Worm (Caenorhabditis elegans): ENCODE measurements around the gene ZK896.1.
"Not testable (repeated sequence)": the region's sequence is repeated elsewhere in the genome, so short reads cannot be mapped to it uniquely, and the experiment has no call there.

ZK896.1 gene

DNA sequence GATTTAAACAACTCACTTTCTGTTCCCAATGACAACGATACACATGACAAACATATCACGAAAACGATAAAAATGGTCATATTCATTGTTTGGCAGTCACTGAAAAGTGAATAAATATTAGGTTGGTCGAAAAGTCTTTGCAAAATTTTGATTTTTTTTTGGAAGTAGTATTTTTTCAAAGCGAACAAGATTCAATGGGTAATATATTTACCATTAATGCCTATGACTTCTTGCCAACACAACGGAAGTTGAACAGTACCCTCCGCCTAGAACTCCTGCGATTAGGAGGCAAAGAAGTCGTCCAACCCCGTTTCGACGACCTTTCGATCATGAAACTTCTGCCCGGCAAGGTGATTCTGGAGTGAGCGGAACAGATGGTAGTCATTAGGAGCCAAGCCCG is at the start of gene ZK896.1:
TSS of gene ZK896.1 (minus strand) at position 101 of the 400 bp plus-strand sequence.
- not testable (repeated sequence) for TF ChIP-seq nhr-12, mbf-1, ztf-4 (tag; optimal IDR thresholded peaks at IDR 0.05)

DNA sequence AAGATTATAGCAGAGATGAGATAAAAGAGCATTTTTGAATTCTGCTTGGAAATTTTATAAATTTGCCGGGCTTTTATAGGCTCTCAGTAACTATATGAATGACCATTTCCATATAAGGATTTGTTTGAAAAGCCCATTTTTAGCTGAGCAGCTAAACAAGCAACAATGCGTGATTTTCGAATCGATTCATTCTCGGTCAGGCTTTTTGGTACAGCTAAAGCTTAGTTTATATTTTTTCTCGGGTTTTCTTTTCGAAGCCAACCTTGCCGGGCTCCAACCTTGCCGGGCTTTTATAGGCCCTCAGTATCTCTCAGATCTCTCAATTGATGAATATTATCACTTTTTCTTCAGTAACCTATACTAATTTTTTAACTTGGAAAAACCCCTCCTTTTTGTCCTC is 49.2 kb upstream of the ZK896.1 start, which contains the start of gene srlf-4:
TSS of gene srlf-4 (minus strand) at position 101 of the 400 bp plus-strand sequence.
- TF ChIP-seq ztf-1 (GFP tag; conservative IDR thresholded peaks at IDR 0.05) (no peak), mbf-1 (tag; optimal IDR thresholded peaks at IDR 0.05) (no peak), F13H6.1 (tag; optimal IDR thresholded peaks at IDR 0.05) (no peak), skn-1 (tag; optimal IDR thresholded peaks at IDR 0.05) (no peak), egl-27 (tag; optimal IDR thresholded peaks at IDR 0.05) (no peak), nhr-11 (tag; optimal IDR thresholded peaks at IDR 0.05) (no peak), sem-4 (tag; optimal IDR thresholded peaks at IDR 0.05) (no peak), nhr-6 (tag; optimal IDR thresholded peaks at IDR 0.05) (no peak), lin-39 (tag; optimal IDR thresholded peaks at IDR 0.05) (no peak)

DNA sequence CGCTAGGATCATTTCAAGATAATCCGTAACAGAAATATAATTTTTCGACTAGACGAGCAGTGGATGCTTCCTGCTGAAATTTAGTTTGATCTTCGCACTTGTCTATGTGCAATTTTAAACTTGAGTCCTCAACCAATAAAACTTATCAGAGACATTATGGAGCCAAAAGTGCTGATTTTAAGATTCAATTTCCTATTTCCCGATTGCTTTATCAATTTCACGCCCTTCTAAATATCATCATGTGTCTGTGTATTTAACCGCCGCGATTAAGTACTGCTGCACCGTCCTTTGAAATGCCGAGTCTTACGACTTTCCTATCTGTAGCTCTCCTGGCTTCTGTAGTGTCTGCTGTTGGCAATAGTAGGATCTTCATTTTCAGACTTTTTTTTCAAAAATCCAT is 45.9 kb upstream of the ZK896.1 start, which contains the start of gene C32H11.4:
TSS of gene C32H11.4 (plus strand) at position 238 of the 400 bp plus-strand sequence.
- TF ChIP-seq ztf-11 (tag; optimal IDR thresholded peaks at IDR 0.05) = no peak
- TF ChIP-seq nhr-21 (tag; optimal IDR thresholded peaks at IDR 0.05) = no peak
- TF ChIP-seq lin-13 (GFP tag; optimal IDR thresholded peaks at IDR 0.05) = no peak
- no peak for TF ChIP-seq ceh-82 (tag; optimal IDR thresholded peaks at IDR 0.05)
- no peak for TF ChIP-seq crh-2 (tag; optimal IDR thresholded peaks at IDR 0.05)
- no peak for TF ChIP-seq mbf-1 (tag; optimal IDR thresholded peaks at IDR 0.05)
- TF ChIP-seq nhr-23 (tag; optimal IDR thresholded peaks at IDR 0.05) = no peak
- no peak for TF ChIP-seq snpc-4 (tag; optimal IDR thresholded peaks at IDR 0.05)
- no peak for TF ChIP-seq unc-55 (GFP tag; optimal IDR thresholded peaks at IDR 0.05)
- TF ChIP-seq nhr-129 (tag; optimal IDR thresholded peaks at IDR 0.05) = no peak
- TF ChIP-seq lin-39 (tag; optimal IDR thresholded peaks at IDR 0.05) = no peak
- peak; percentile 68 for TF ChIP-seq sma-3 (GFP tag; optimal IDR thresholded peaks at IDR 0.05)
- TF ChIP-seq nhr-25 (tag; optimal IDR thresholded peaks at IDR 0.05) = no peak
- no peak for TF ChIP-seq ztf-4 (tag; optimal IDR thresholded peaks at IDR 0.05)
- no peak for TF ChIP-seq dmd-4 (tag; optimal IDR thresholded peaks at IDR 0.05)
- no peak for TF ChIP-seq egl-27 (tag; optimal IDR thresholded peaks at IDR 0.05)
- TF ChIP-seq ztf-1 (GFP tag; conservative IDR thresholded peaks at IDR 0.05) = no peak
- TF ChIP-seq skn-1 (tag; optimal IDR thresholded peaks at IDR 0.05) = peak; percentile 57
- TF ChIP-seq nhr-12 (tag; optimal IDR thresholded peaks at IDR 0.05) = no peak
- no peak for TF ChIP-seq Y55F3AM.14 (GFP tag; optimal IDR thresholded peaks at IDR 0.05)
- TF ChIP-seq lsy-2 (tag; optimal IDR thresholded peaks at IDR 0.05) = no peak
- TF ChIP-seq fos-1 (tag; optimal IDR thresholded peaks at IDR 0.05) = peak; percentile 79
- TF ChIP-seq C34F6.9 (tag; optimal IDR thresholded peaks at IDR 0.05) = no peak
- no peak for TF ChIP-seq nhr-237 (tag; optimal IDR thresholded peaks at IDR 0.05)
- no peak for TF ChIP-seq sem-4 (tag; optimal IDR thresholded peaks at IDR 0.05)
- no peak for TF ChIP-seq unc-39 (tag; optimal IDR thresholded peaks at IDR 0.05)
- no peak for TF ChIP-seq mab-5 (tag; optimal IDR thresholded peaks at IDR 0.05)
- no peak for TF ChIP-seq alr-1 (tag; optimal IDR thresholded peaks at IDR 0.05)
- TF ChIP-seq unc-62 (GFP tag; optimal IDR thresholded peaks at IDR 0.05) = no peak
- no peak for TF ChIP-seq R02D3.7 (tag; optimal IDR thresholded peaks at IDR 0.05)
- TF ChIP-seq sma-9 (GFP tag; optimal IDR thresholded peaks at IDR 0.05) = peak; percentile 96
- no peak for TF ChIP-seq sma-9 (tag; optimal IDR thresholded peaks at IDR 0.05)

DNA sequence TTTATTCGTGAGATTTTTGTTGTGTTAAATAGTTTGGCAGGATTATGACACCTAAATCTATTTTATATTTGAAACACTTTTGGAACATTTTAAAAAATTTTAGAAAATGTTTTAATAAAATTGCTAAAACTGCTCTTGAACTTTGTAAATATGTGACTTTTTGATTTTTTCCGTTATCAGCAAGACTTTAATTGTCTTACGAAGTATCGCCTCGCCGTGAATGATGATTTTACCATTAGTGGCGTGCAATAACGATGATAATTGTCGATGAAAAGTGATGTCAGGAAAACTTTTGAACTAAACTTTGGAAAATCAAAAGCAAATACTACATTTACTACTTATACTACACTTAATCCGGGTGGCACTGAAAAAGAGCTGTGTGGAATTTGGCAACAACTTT is 45.4 kb upstream of the ZK896.1 start:
- TF ChIP-seq skn-1 (tag; optimal IDR thresholded peaks at IDR 0.05) (peak; percentile 45), aly-2 (tag; optimal IDR thresholded peaks at IDR 0.05) (no peak), dmd-4 (tag; optimal IDR thresholded peaks at IDR 0.05) (no peak), nhr-11 (tag; optimal IDR thresholded peaks at IDR 0.05) (no peak), unc-39 (tag; optimal IDR thresholded peaks at IDR 0.05) (no peak), lsy-2 (tag; optimal IDR thresholded peaks at IDR 0.05) (no peak), nhr-237 (tag; optimal IDR thresholded peaks at IDR 0.05) (no peak), nhr-23 (tag; optimal IDR thresholded peaks at IDR 0.05) (no peak), Y55F3AM.14 (GFP tag; optimal IDR thresholded peaks at IDR 0.05) (no peak), nhr-10 (tag; optimal IDR thresholded peaks at IDR 0.05) (no peak), nhr-21 (tag; optimal IDR thresholded peaks at IDR 0.05) (no peak), fos-1 (tag; optimal IDR thresholded peaks at IDR 0.05) (peak; percentile 73), nhr-25 (tag; optimal IDR thresholded peaks at IDR 0.05) (no peak), lin-11 (tag; optimal IDR thresholded peaks at IDR 0.05) (no peak), unc-55 (GFP tag; optimal IDR thresholded peaks at IDR 0.05) (no peak), sma-9 (GFP tag; optimal IDR thresholded peaks at IDR 0.05) (peak; percentile 78), sma-9 (tag; optimal IDR thresholded peaks at IDR 0.05) (no peak), egl-27 (tag; optimal IDR thresholded peaks at IDR 0.05) (no peak), peb-1 (tag; optimal IDR thresholded peaks at IDR 0.05) (no peak), zag-1 (tag; optimal IDR thresholded peaks at IDR 0.05) (no peak), ztf-1 (GFP tag; conservative IDR thresholded peaks at IDR 0.05) (no peak), nhr-12 (tag; optimal IDR thresholded peaks at IDR 0.05) (no peak), lin-39 (tag; optimal IDR thresholded peaks at IDR 0.05) (no peak), mab-5 (tag; optimal IDR thresholded peaks at IDR 0.05) (no peak), nhr-129 (tag; optimal IDR thresholded peaks at IDR 0.05) (no peak), snpc-4 (tag; optimal IDR thresholded peaks at IDR 0.05) (no peak)
